Fruit fly (Drosophila melanogaster) whole organism, embryonic: ENCODE measurements around the gene CG31381.
A peak's percentile ranks its signal among the peaks of the same experiment; 100 is the strongest.

Experiments used
- CG10147 ChIP-seq: fragments of 200-800 bp; sonication (Bioruptor generic); optimal IDR thresholded peaks from 2 replicates; lab custom pipeline; 2019; ENCODE audit warnings: missing biosample characterization, mild to moderate bottlenecking, missing genetic modification characterization, moderate library complexity
- CG10979 ChIP-seq: fragments of 200-800 bp; sonication (Bioruptor generic); optimal IDR thresholded peaks from 2 replicates; lab custom pipeline; 2018; ENCODE audit warnings: missing biosample characterization, mild to moderate bottlenecking, missing genetic modification characterization, moderate library complexity
- CG11456 ChIP-seq: fragments of 200-800 bp; sonication (Bioruptor generic); IDR thresholded peaks from 3 replicates; pipeline ENCODE4 v1.3.6; 2022; ENCODE audit warnings: missing biosample characterization, missing genetic modification characterization
- CG13894 ChIP-seq: fragments of 200-800 bp; sonication (Bioruptor generic); optimal IDR thresholded peaks from 3 replicates; lab custom pipeline; 2018; ENCODE audit warnings: missing biosample characterization, mild to moderate bottlenecking, missing genetic modification characterization, moderate library complexity
- CG2199 ChIP-seq: fragments of 200-800 bp; sonication (Bioruptor generic); IDR thresholded peaks from 3 replicates; pipeline ENCODE4 v1.3.6; 2022; ENCODE audit warnings: missing biosample characterization, missing genetic modification characterization
- CG2712 ChIP-seq: fragments of 200-800 bp; optimal IDR thresholded peaks from 3 replicates; lab custom pipeline; 2019; ENCODE audit warnings: missing biosample characterization, mild to moderate bottlenecking, missing genetic modification characterization, moderate library complexity
- CG2889 ChIP-seq: fragments of 200-800 bp; sonication (Bioruptor generic); IDR thresholded peaks from 3 replicates; pipeline ENCODE4 v1.3.6; 2022; ENCODE audit warnings: missing biosample characterization, missing genetic modification characterization
- CG30403 ChIP-seq: fragments of 200-800 bp; sonication (Bioruptor generic); optimal IDR thresholded peaks from 3 replicates; lab custom pipeline; 2016; ENCODE audit warnings: missing biosample characterization, missing genetic modification characterization
- CG3281 ChIP-seq: fragments of 200-800 bp; sonication (Bioruptor generic); optimal IDR thresholded peaks from 3 replicates; lab custom pipeline; 2017; ENCODE audit warnings: missing biosample characterization, mild to moderate bottlenecking, missing genetic modification characterization
- CG33213 ChIP-seq: fragments of 200-800 bp; sonication (Bioruptor generic); optimal IDR thresholded peaks from 3 replicates; lab custom pipeline; 2016; ENCODE audit warnings: missing biosample characterization, missing genetic modification characterization
- CG3407 ChIP-seq: fragments of 200-800 bp; sonication (Bioruptor generic); optimal IDR thresholded peaks from 2 replicates; lab custom pipeline; 2018; ENCODE audit warnings: missing biosample characterization, mild to moderate bottlenecking, missing genetic modification characterization
- CG3726 ChIP-seq: fragments of 200-800 bp; sonication (Bioruptor generic); IDR thresholded peaks from 3 replicates; pipeline ENCODE4, ENCODE4 v1.3.6; 2022; ENCODE audit warnings: missing biosample characterization, missing genetic modification characterization
- CG3847 ChIP-seq: fragments of 200-800 bp; sonication (Bioruptor generic); IDR thresholded peaks from 2 replicates; pipeline ENCODE4 v1.3.6; 2022; ENCODE audit warnings: missing biosample characterization, missing genetic modification characterization
- CG42726 ChIP-seq: fragments of 200-800 bp; sonication (Bioruptor generic); IDR thresholded peaks from 2 replicates; pipeline ENCODE4 v1.3.6; 2022; ENCODE audit warnings: missing biosample characterization, missing genetic modification characterization; ENCODE audit not compliant: partially characterized antibody
- CG6765 ChIP-seq: fragments of 200-800 bp; sonication (Bioruptor generic); optimal IDR thresholded peaks from 3 replicates; lab custom pipeline; 2017; ENCODE audit warnings: missing biosample characterization, mild to moderate bottlenecking, missing genetic modification characterization
- CG7928 ChIP-seq: fragments of 200-800 bp; sonication (Bioruptor generic); optimal IDR thresholded peaks from 2 replicates; lab custom pipeline; 2017; ENCODE audit warnings: missing biosample characterization, mild to moderate bottlenecking, missing genetic modification characterization
- CG7987 ChIP-seq: fragments of 200-800 bp; sonication (Bioruptor generic); optimal IDR thresholded peaks from 2 replicates; lab custom pipeline; 2018; ENCODE audit warnings: missing biosample characterization, mild to moderate bottlenecking, missing genetic modification characterization, moderate library complexity
- CG9727 ChIP-seq: fragments of 200-800 bp; sonication (Bioruptor generic); optimal IDR thresholded peaks from 3 replicates; lab custom pipeline; 2017; ENCODE audit warnings: missing biosample characterization, mild to moderate bottlenecking, missing genetic modification characterization
- CkIIα-i1 ChIP-seq: fragments of 200-800 bp; sonication (Bioruptor generic); IDR thresholded peaks from 2 replicates; pipeline ENCODE4 v1.3.6; 2022; ENCODE audit warnings: missing biosample characterization, missing genetic modification characterization
- Dek ChIP-seq: fragments of 200-800 bp; sonication (Bioruptor generic); optimal IDR thresholded peaks from 3 replicates; lab custom pipeline; 2019; ENCODE audit warnings: missing biosample characterization, mild to moderate bottlenecking, missing genetic modification characterization, moderate library complexity
- E2f2 ChIP-seq: fragments of 200-800 bp; sonication (Bioruptor generic); IDR thresholded peaks from 2 replicates; pipeline ENCODE4 v1.3.6; 2022; ENCODE audit warnings: missing biosample characterization, missing genetic modification characterization
- HLH4C ChIP-seq: fragments of 200-800 bp; sonication (Bioruptor generic); IDR thresholded peaks from 3 replicates; pipeline ENCODE4 v1.3.6; 2022; ENCODE audit warnings: missing biosample characterization, missing genetic modification characterization; ENCODE audit not compliant: partially characterized antibody
- Hmr ChIP-seq: fragments of 200-800 bp; sonication (Bioruptor generic); optimal IDR thresholded peaks from 3 replicates; lab custom pipeline; 2017; ENCODE audit warnings: mild to moderate bottlenecking, missing biosample characterization, missing genetic modification reagents, missing genetic modification characterization
- Hr78 ChIP-seq, 2 experiments: fragments of 200-800 bp in 1 of 2; fragments of >200 bp in 1 of 2; sonication (Bioruptor generic) in 1 of 2; optimal IDR thresholded peaks; 2 replicates each; lab custom pipeline; 2017 to 2019; ENCODE audit warnings: missing biosample characterization in 2 of 2, missing genetic modification characterization in 2 of 2, mild to moderate bottlenecking in 1 of 2, moderate library complexity in 1 of 2
- Hsf ChIP-seq: fragments of 200-800 bp; sonication (Bioruptor generic); optimal IDR thresholded peaks from 3 replicates; lab custom pipeline; 2016; ENCODE audit warnings: missing biosample characterization, missing genetic modification characterization
- Meics ChIP-seq: fragments of 200-800 bp; sonication (Bioruptor generic); optimal IDR thresholded peaks from 2 replicates; lab custom pipeline; 2017; ENCODE audit warnings: missing biosample characterization, mild to moderate bottlenecking, missing genetic modification characterization
- Oli ChIP-seq: fragments of 200-800 bp; sonication (Bioruptor generic); optimal IDR thresholded peaks from 2 replicates; lab custom pipeline; 2018; ENCODE audit warnings: missing biosample characterization, mild to moderate bottlenecking, missing genetic modification characterization, moderate library complexity
- Ravus ChIP-seq: fragments of 200-800 bp; sonication (Bioruptor generic); IDR thresholded peaks from 2 replicates; pipeline ENCODE4 v1.3.6; 2022; ENCODE audit warnings: missing biosample characterization, missing genetic modification characterization
- Spps ChIP-seq: fragments of 200-800 bp; sonication (Bioruptor generic); optimal IDR thresholded peaks from 2 replicates; lab custom pipeline; 2018; ENCODE audit warnings: missing biosample characterization, mild to moderate bottlenecking, missing genetic modification characterization
- Trl ChIP-seq, 3 experiments: fragments of >200 bp in 2 of 3; fragments of 200-800 bp in 1 of 3; sonication (Bioruptor generic) in 1 of 3; optimal IDR thresholded peaks; 2 replicates in 1 of 3; 3 replicates in 2 of 3; lab custom pipeline; 2016 to 2017; ENCODE audit warnings: missing biosample characterization in 1 of 3, missing genetic modification characterization in 1 of 3
- ash1 ChIP-seq: fragments of 200-800 bp; sonication (Bioruptor generic); optimal IDR thresholded peaks from 2 replicates; lab custom pipeline; 2018; ENCODE audit warnings: missing biosample characterization, mild to moderate bottlenecking, missing genetic modification characterization
- bab2 ChIP-seq: fragments of 200-800 bp; sonication (Bioruptor generic); optimal IDR thresholded peaks from 2 replicates; lab custom pipeline; 2016; ENCODE audit warnings: missing biosample characterization, missing genetic modification characterization
- cwo ChIP-seq: fragments of 200-800 bp; sonication (Bioruptor generic); optimal IDR thresholded peaks from 3 replicates; lab custom pipeline; 2017; ENCODE audit warnings: missing biosample characterization, missing genetic modification characterization, mild to moderate bottlenecking, moderate library complexity, missing genetic modification reagents
- dimm ChIP-seq: fragments of 200-800 bp; sonication (Bioruptor generic); IDR thresholded peaks from 2 replicates; pipeline ENCODE4 v1.3.6; 2022; ENCODE audit warnings: missing biosample characterization, missing genetic modification characterization
- ftz-f1 ChIP-seq: fragments of 200-800 bp; sonication (Bioruptor generic); optimal IDR thresholded peaks from 2 replicates; lab custom pipeline; 2016; ENCODE audit warnings: missing biosample characterization, missing genetic modification characterization
- fu2 ChIP-seq: fragments of 200-800 bp; sonication (Bioruptor generic); optimal IDR thresholded peaks from 2 replicates; lab custom pipeline; 2016; ENCODE audit warnings: missing biosample characterization, missing genetic modification characterization
- grau ChIP-seq: fragments of 200-800 bp; optimal IDR thresholded peaks from 3 replicates; lab custom pipeline; 2019; ENCODE audit warnings: missing biosample characterization, mild to moderate bottlenecking, missing genetic modification characterization, moderate library complexity
- lab ChIP-seq: fragments of 200-800 bp; sonication (Bioruptor generic); optimal IDR thresholded peaks from 3 replicates; lab custom pipeline; 2017; ENCODE audit warnings: missing biosample characterization, missing genetic modification characterization, mild to moderate bottlenecking, moderate library complexity, missing genetic modification reagents
- nmo ChIP-seq: fragments of 200-800 bp; sonication (Bioruptor generic); optimal IDR thresholded peaks from 2 replicates; lab custom pipeline; 2018; ENCODE audit warnings: missing biosample characterization, mild to moderate bottlenecking, missing genetic modification characterization, moderate library complexity
- sens ChIP-seq: fragments of 200-800 bp; sonication (Bioruptor generic); peaks from one replicate; lab custom pipeline; 2016; ENCODE audit warnings: missing biosample characterization, missing genetic modification characterization
- seq ChIP-seq: fragments of 200-800 bp; sonication (Bioruptor generic); IDR thresholded peaks from 2 replicates; pipeline ENCODE4 v1.3.6; 2022; ENCODE audit warnings: missing biosample characterization, missing genetic modification characterization
- sob ChIP-seq: fragments of 200-800 bp; sonication (Bioruptor generic); IDR thresholded peaks from 2 replicates; pipeline ENCODE4 v1.3.6; 2022; ENCODE audit warnings: missing biosample characterization, missing genetic modification characterization
- stc ChIP-seq: fragments of 200-800 bp; sonication (Bioruptor generic); IDR thresholded peaks from 2 replicates; pipeline ENCODE4 v1.3.6; 2022; ENCODE audit warnings: missing biosample characterization, missing genetic modification characterization
- sug ChIP-seq: fragments of 200-800 bp; optimal IDR thresholded peaks from 2 replicates; lab custom pipeline; 2019; ENCODE audit warnings: missing biosample characterization, mild to moderate bottlenecking, missing genetic modification characterization, moderate library complexity
- trem ChIP-seq: fragments of 200-800 bp; optimal IDR thresholded peaks from 3 replicates; lab custom pipeline; 2019; ENCODE audit warnings: missing biosample characterization, mild to moderate bottlenecking, missing genetic modification characterization, moderate library complexity
- wdn ChIP-seq: fragments of 200-800 bp; sonication (Bioruptor generic); IDR thresholded peaks from 2 replicates; pipeline ENCODE4 v1.3.6; 2022; ENCODE audit warnings: missing biosample characterization, missing genetic modification characterization
- zen ChIP-seq: fragments of 200-800 bp; sonication (Bioruptor generic); optimal IDR thresholded peaks from 3 replicates; lab custom pipeline; 2018; ENCODE audit warnings: missing biosample characterization, mild to moderate bottlenecking, missing genetic modification characterization, moderate library complexity

Gene CG31381

dm6 chr3R:24863894-24864293 is 13.0 kb upstream of the CG31381 start:
- peak; percentile 1 for TF ChIP-seq sens (GFP tag; lab: Kevin White, UChicago)
- TF ChIP-seq ash1 (GFP tag; lab: Kevin White, UChicago) = no peak

DNA sequence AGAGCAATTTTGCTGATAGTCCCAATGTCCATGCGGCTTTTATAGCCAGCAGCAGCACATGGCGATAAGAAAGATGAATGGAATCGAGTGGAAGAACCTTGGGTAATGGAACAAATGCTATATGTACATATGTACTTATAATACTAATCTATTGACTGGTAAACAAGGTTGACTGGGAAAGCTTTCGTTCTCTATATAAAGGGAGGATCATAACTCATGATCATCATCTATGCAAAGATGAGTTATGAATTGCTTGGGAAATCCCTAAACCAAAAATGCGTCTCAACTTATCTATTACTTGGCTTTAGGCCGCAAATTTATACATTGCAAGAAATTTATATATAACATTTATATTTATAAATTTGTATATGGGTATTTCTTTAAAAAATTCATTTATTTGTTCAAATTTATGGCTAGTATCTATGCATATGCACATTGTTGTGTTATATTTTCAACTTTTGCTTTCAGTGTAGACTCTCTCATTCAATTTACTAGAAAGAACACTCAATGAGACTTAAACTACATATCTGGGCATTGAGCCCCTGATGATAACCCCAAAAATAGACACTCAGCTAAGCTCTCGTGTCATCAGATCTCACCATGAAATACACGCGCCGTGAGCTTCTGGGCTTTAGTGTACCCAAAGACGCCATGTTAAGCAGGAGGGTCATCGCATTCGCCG is 12.0 kb upstream of the CG31381 start, which contains the start of the genes Srg1 and Elal:
Gene Srg1, minus strand, starts transcription at position 14 of the 682 bp plus-strand sequence.
Gene Elal, plus strand, starts transcription at position 632 of the 682 bp plus-strand sequence.
- TF ChIP-seq CG10147 (GFP tag; lab: Kevin White, UChicago) (no peak), sug (peak; percentile 51), lab (GFP tag; lab: Kevin White, UChicago) (no peak), CG3726 (no peak), Hsf (GFP tag; lab: Kevin White, UChicago) (no peak), E2f2 (GFP tag; lab: Robert Waterston, UW) (peak; percentile 28; the same call in 1 of the 2 replicates), Spps (tag; lab: Kevin White, UChicago) (no peak), CG3847 (GFP tag; lab: Robert Waterston, UW) (peak; percentile 31; the same call in 1 of the 2 replicates), CG9727 (GFP tag; lab: Kevin White, UChicago) (peak; percentile 36), stc (GFP tag; lab: Robert Waterston, UW) (no peak), zen (peak; percentile 25), Hmr (GFP tag; lab: Kevin White, UChicago) (peak; percentile 14), CG3281 (GFP tag; lab: Kevin White, UChicago) (peak; percentile 19), CG6765 (no peak), HLH4C (GFP tag; lab: Robert Waterston, UW) (no peak), CG2199 (GFP tag; lab: Robert Waterston, UW) (no peak), CG2889 (GFP tag; lab: Robert Waterston, UW) (no peak), ftz-f1 (GFP tag; lab: Kevin White, UChicago) (no peak), CG7987 (no peak), cwo (GFP tag; lab: Kevin White, UChicago) (peak; percentile 24), Oli (tag; lab: Kevin White, UChicago) (peak; percentile 18), CG30403 (GFP tag; lab: Kevin White, UChicago) (peak; percentile 38), Ravus (GFP tag; lab: Robert Waterston, UW) (no peak), Meics (GFP tag; lab: Kevin White, UChicago) (peak; percentile 46), Hr78 (GFP tag; optimal IDR thresholded peaks at IDR 0.05; lab: Kevin White, UChicago) (no peak), CG7928 (GFP tag; lab: Kevin White, UChicago) (no peak), CG2712 (peak; percentile 40), CG42726 (GFP tag; lab: Robert Waterston, UW) (no peak), CG3407 (GFP tag; lab: Kevin White, UChicago) (no peak), wdn (GFP tag; lab: Robert Waterston, UW) (0 out of 2 replicates have a peak, but pooled peaks have one; percentile 14), sob (GFP tag; lab: Robert Waterston, UW) (peak; percentile 56; the same call in 1 of the 2 replicates), CG10979 (tag; lab: Kevin White, UChicago) (peak; percentile 5), seq (GFP tag; lab: Robert Waterston, UW) (no peak), bab2 (GFP tag; lab: Kevin White, UChicago) (no peak), grau (tag; lab: Kevin White, UChicago) (peak; percentile 59), nmo (GFP tag; lab: Kevin White, UChicago) (peak; percentile 41), CG13894 (tag; lab: Kevin White, UChicago) (no peak), CG33213 (GFP tag; lab: Kevin White, UChicago) (no peak), fu2 (GFP tag; lab: Kevin White, UChicago) (no peak), CG11456 (GFP tag; lab: Robert Waterston, UW) (no peak), Dek (peak; percentile 39), trem (tag; lab: Kevin White, UChicago) (no peak), Trl (optimal IDR thresholded peaks at IDR 0.05; lab: Kevin White, UChicago) (no peak), Trl (GFP tag; optimal IDR thresholded peaks at IDR 0.05; lab: Kevin White, UChicago) (no peak), dimm (GFP tag; lab: Robert Waterston, UW) (no peak), CkIIα-i1 (GFP tag; lab: Robert Waterston, UW) (no peak)
